Worm (Caenorhabditis elegans): ENCODE results near the gene Y46E12BL.2.

DNA sequence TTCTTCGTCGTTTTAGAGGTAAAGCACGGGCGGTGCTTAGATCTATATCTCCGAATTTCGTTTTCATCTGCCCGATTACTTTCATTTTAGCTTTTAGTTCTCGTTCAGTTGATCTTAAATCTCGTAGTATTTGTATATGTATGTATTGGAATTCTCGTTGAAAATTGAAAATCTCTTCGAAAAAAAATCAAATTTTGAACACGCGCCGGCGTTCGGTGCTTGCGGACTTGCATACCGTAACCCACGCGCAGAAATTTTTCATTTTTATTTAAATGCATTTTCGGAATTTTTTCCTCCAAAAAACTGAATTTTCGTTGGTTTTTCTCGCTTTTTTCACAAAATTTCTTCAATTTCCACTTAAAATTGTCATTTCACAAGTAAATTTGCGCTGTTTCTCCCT, 24.6 kb upstream of the Y46E12BL.2 start:
- TF ChIP-seq R02D3.7 (tag; optimal IDR thresholded peaks at IDR 0.05) = no peak
- TF ChIP-seq nhr-77 (tag; optimal IDR thresholded peaks at IDR 0.05) = no peak
- TF ChIP-seq nhr-11 (tag; optimal IDR thresholded peaks at IDR 0.05) = no peak
- no peak for TF ChIP-seq unc-62 (GFP tag; optimal IDR thresholded peaks at IDR 0.05)
- TF ChIP-seq fos-1 (tag; optimal IDR thresholded peaks at IDR 0.05) = no peak
- no peak for TF ChIP-seq snpc-4 (tag; optimal IDR thresholded peaks at IDR 0.05)
